Fruit fly (Drosophila melanogaster) whole organism, embryonic: ENCODE measurements around the gene CG43233.

Experiments
- Antp ChIP-seq: fragments of 200-800 bp; sonication (Bioruptor generic); optimal IDR thresholded peaks from 3 replicates; lab custom pipeline; 2016; ENCODE audit warnings: missing biosample characterization, missing genetic modification characterization
- Bteb2 ChIP-seq: fragments of 200-800 bp; sonication (Bioruptor generic); optimal IDR thresholded peaks from 2 replicates; lab custom pipeline; 2016; ENCODE audit warnings: missing biosample characterization, missing genetic modification characterization
- CG12104 ChIP-seq: fragments of 200-800 bp; sonication (Bioruptor generic); optimal IDR thresholded peaks from 3 replicates; lab custom pipeline; 2016; ENCODE audit warnings: missing biosample characterization, missing genetic modification characterization
- CG12744 ChIP-seq: fragments of 200-800 bp; sonication (Bioruptor generic); optimal IDR thresholded peaks from 2 replicates; lab custom pipeline; 2016; ENCODE audit warnings: missing biosample characterization, missing genetic modification characterization
- CG13287 ChIP-seq: fragments of 200-800 bp; sonication (Bioruptor generic); IDR thresholded peaks from 2 replicates; pipeline ENCODE4 v1.3.6; 2022; ENCODE audit warnings: missing biosample characterization, missing genetic modification characterization; ENCODE audit not compliant: partially characterized antibody
- CG14710 ChIP-seq: fragments of 200-800 bp; sonication (Bioruptor generic); optimal IDR thresholded peaks from 3 replicates; lab custom pipeline; 2019; ENCODE audit warnings: missing biosample characterization, mild to moderate bottlenecking, missing genetic modification characterization, moderate library complexity
- CG14965 ChIP-seq: fragments of 200-800 bp; sonication (Bioruptor generic); optimal IDR thresholded peaks from 2 replicates; lab custom pipeline; 2016; ENCODE audit warnings: missing biosample characterization, missing genetic modification characterization, borderline replicate concordance
- CG18476 ChIP-seq: fragments of 200-800 bp; sonication (Bioruptor generic); optimal IDR thresholded peaks from 2 replicates; lab custom pipeline; 2016; ENCODE audit warnings: missing biosample characterization, mild to moderate bottlenecking, missing genetic modification characterization
- CG2120 ChIP-seq: fragments of 200-800 bp; sonication (Bioruptor generic); optimal IDR thresholded peaks from 3 replicates; lab custom pipeline; 2016; ENCODE audit warnings: missing biosample characterization, missing genetic modification characterization
- CG2889 ChIP-seq: fragments of 200-800 bp; sonication (Bioruptor generic); IDR thresholded peaks from 3 replicates; pipeline ENCODE4 v1.3.6; 2022; ENCODE audit warnings: missing biosample characterization, missing genetic modification characterization
- CG30403 ChIP-seq: fragments of 200-800 bp; sonication (Bioruptor generic); optimal IDR thresholded peaks from 3 replicates; lab custom pipeline; 2016; ENCODE audit warnings: missing biosample characterization, missing genetic modification characterization
- CG30431 ChIP-seq: fragments of 200-800 bp; sonication (Bioruptor generic); optimal IDR thresholded peaks from 2 replicates; lab custom pipeline; 2017; ENCODE audit warnings: missing biosample characterization, missing genetic modification characterization
- CG32772 ChIP-seq: fragments of 200-800 bp; sonication (Bioruptor generic); IDR thresholded peaks from 2 replicates; pipeline ENCODE4 v1.3.6; 2022; ENCODE audit warnings: missing biosample characterization, missing genetic modification characterization
- CG43689 ChIP-seq: fragments of 200-800 bp; sonication (Bioruptor generic); IDR thresholded peaks from 2 replicates; pipeline ENCODE4 v1.3.6; 2022; ENCODE audit warnings: missing biosample characterization, missing genetic modification characterization
- CG4404 ChIP-seq: fragments of 200-800 bp; sonication (Bioruptor generic); IDR thresholded peaks from 2 replicates; pipeline ENCODE4 v1.3.6; 2022; ENCODE audit warnings: missing biosample characterization, missing genetic modification characterization
- CG4820 ChIP-seq: fragments of 200-800 bp; sonication (Bioruptor generic); optimal IDR thresholded peaks from 3 replicates; lab custom pipeline; 2016; ENCODE audit warnings: missing biosample characterization, missing genetic modification characterization
- CG6272 ChIP-seq: fragments of 200-800 bp; sonication (Bioruptor generic); IDR thresholded peaks from 2 replicates; pipeline ENCODE4 v1.3.6; 2022; ENCODE audit warnings: missing biosample characterization, missing genetic modification characterization
- CG8089 ChIP-seq: fragments of 200-800 bp; sonication (Bioruptor generic); optimal IDR thresholded peaks from 3 replicates; lab custom pipeline; 2016; ENCODE audit warnings: missing biosample characterization, missing genetic modification characterization
- CG9215 ChIP-seq: fragments of 200-800 bp; sonication (Bioruptor generic); IDR thresholded peaks from 2 replicates; pipeline ENCODE4 v1.3.6; 2022; ENCODE audit warnings: missing biosample characterization, missing genetic modification characterization
- CG9817 ChIP-seq: fragments of 200-800 bp; sonication (Bioruptor generic); optimal IDR thresholded peaks from 2 replicates; lab custom pipeline; 2018; ENCODE audit warnings: missing biosample characterization, mild to moderate bottlenecking, missing genetic modification characterization, moderate library complexity
- CG9932 ChIP-seq: fragments of 200-800 bp; sonication (Bioruptor generic); IDR thresholded peaks from 2 replicates; pipeline ENCODE4 v1.3.6; 2022; ENCODE audit warnings: missing biosample characterization, missing genetic modification characterization
- Chrac-16 ChIP-seq: fragments of 200-800 bp; sonication (Bioruptor generic); optimal IDR thresholded peaks from 3 replicates; lab custom pipeline; 2016; ENCODE audit warnings: missing biosample characterization, missing genetic modification characterization
- Dbx ChIP-seq: fragments of 200-800 bp; sonication (Bioruptor generic); IDR thresholded peaks from 3 replicates; pipeline ENCODE4 v1.3.6; 2022; ENCODE audit warnings: missing biosample characterization, missing genetic modification characterization
- Doc2 ChIP-seq: fragments of 200-800 bp; sonication (Bioruptor generic); IDR thresholded peaks from 2 replicates; pipeline ENCODE4 v1.3.6; 2022; ENCODE audit warnings: missing biosample characterization, missing genetic modification characterization
- Ets65A ChIP-seq: fragments of 200-800 bp; sonication (Bioruptor generic); peaks from one replicate; lab custom pipeline; 2016; ENCODE audit warnings: missing biosample characterization, missing genetic modification characterization
- Gug ChIP-seq: fragments of 200-800 bp; sonication (Bioruptor generic); IDR thresholded peaks from 4 replicates; pipeline ENCODE4 v1.3.6; 2022; ENCODE audit warnings: missing biosample characterization, missing genetic modification characterization
- HLH3B ChIP-seq: fragments of 200-800 bp; sonication (Bioruptor generic); IDR thresholded peaks from 2 replicates; pipeline ENCODE4 v1.3.6; 2022; ENCODE audit warnings: missing biosample characterization, missing genetic modification characterization
- Hr51 ChIP-seq, 2 experiments: fragments of 200-800 bp; sonication (Bioruptor generic); optimal IDR thresholded peaks; 2 replicates in 1 of 2; 3 replicates in 1 of 2; lab custom pipeline; 2016 to 2018; ENCODE audit warnings: missing biosample characterization in 2 of 2, missing genetic modification characterization in 2 of 2, mild to moderate bottlenecking in 1 of 2, moderate library complexity in 1 of 2
- MTF-1 ChIP-seq: fragments of 200-800 bp; sonication (Bioruptor generic); optimal IDR thresholded peaks from 2 replicates; lab custom pipeline; 2018; ENCODE audit warnings: missing biosample characterization, mild to moderate bottlenecking, missing genetic modification characterization, borderline replicate concordance
- Med ChIP-seq: fragments of 200-800 bp; sonication (Bioruptor generic); peaks from one replicate; lab custom pipeline; 2016; ENCODE audit warnings: missing biosample characterization, missing genetic modification characterization, mild to moderate bottlenecking, inconsistent platforms, moderate library complexity
- PHDP ChIP-seq: fragments of 200-800 bp; sonication (Bioruptor generic); optimal IDR thresholded peaks from 3 replicates; lab custom pipeline; 2018; ENCODE audit warnings: missing biosample characterization, mild to moderate bottlenecking, missing genetic modification characterization, moderate library complexity
- Poxn ChIP-seq: fragments of 200-800 bp; sonication (Bioruptor generic); IDR thresholded peaks from 2 replicates; pipeline ENCODE4 v1.3.6; 2022; ENCODE audit warnings: missing biosample characterization, missing genetic modification characterization
- Ptx1 ChIP-seq: fragments of 200-800 bp; sonication (Bioruptor generic); IDR thresholded peaks from 2 replicates; pipeline ENCODE4 v1.3.6; 2022; ENCODE audit warnings: missing biosample characterization, missing genetic modification characterization
- Rfx ChIP-seq: fragments of 200-800 bp; sonication (Bioruptor generic); IDR thresholded peaks from 2 replicates; pipeline ENCODE4 v1.3.6; 2022; ENCODE audit warnings: missing biosample characterization, missing genetic modification characterization
- Rx ChIP-seq: fragments of 200-800 bp; sonication (Bioruptor generic); IDR thresholded peaks from 2 replicates; pipeline ENCODE4 v1.3.6; 2022; ENCODE audit warnings: missing biosample characterization, missing genetic modification characterization
- Six4 ChIP-seq: fragments of 200-800 bp; sonication (Bioruptor generic); optimal IDR thresholded peaks from 2 replicates; lab custom pipeline; 2016; ENCODE audit warnings: missing biosample characterization, missing genetic modification characterization
- Sry-δ ChIP-seq: fragments of 200-800 bp; sonication (Bioruptor generic); optimal IDR thresholded peaks from 2 replicates; lab custom pipeline; 2016; ENCODE audit warnings: missing biosample characterization, missing genetic modification characterization
- bab2 ChIP-seq: fragments of 200-800 bp; sonication (Bioruptor generic); optimal IDR thresholded peaks from 2 replicates; lab custom pipeline; 2016; ENCODE audit warnings: missing biosample characterization, missing genetic modification characterization
- chm ChIP-seq: fragments of 200-800 bp; sonication (Bioruptor generic); IDR thresholded peaks from 2 replicates; pipeline ENCODE4 v1.3.6; 2022; ENCODE audit warnings: missing biosample characterization, missing genetic modification characterization
- esg ChIP-seq: fragments of 200-800 bp; sonication (Bioruptor generic); conservative IDR thresholded peaks from 2 replicates; pipeline ENCODE4 v1.3.6; 2022; ENCODE audit warnings: missing biosample characterization, missing genetic modification characterization
- ftz-f1 ChIP-seq: fragments of 200-800 bp; sonication (Bioruptor generic); optimal IDR thresholded peaks from 2 replicates; lab custom pipeline; 2016; ENCODE audit warnings: missing biosample characterization, missing genetic modification characterization
- gsb ChIP-seq: fragments of 200-800 bp; sonication (Bioruptor generic); IDR thresholded peaks from 2 replicates; pipeline ENCODE4 v1.3.6; 2022; ENCODE audit warnings: missing biosample characterization, missing genetic modification characterization
- hb ChIP-seq: fragments of 200-800 bp; sonication (Bioruptor generic); IDR thresholded peaks from 3 replicates; pipeline ENCODE4 v1.3.6; 2022; ENCODE audit warnings: missing biosample characterization, missing genetic modification characterization; ENCODE audit not compliant: partially characterized antibody
- kah ChIP-seq: fragments of 200-800 bp; sonication (Bioruptor generic); optimal IDR thresholded peaks from 2 replicates; lab custom pipeline; 2018; ENCODE audit warnings: missing biosample characterization, mild to moderate bottlenecking, missing genetic modification characterization
- nmo ChIP-seq: fragments of 200-800 bp; sonication (Bioruptor generic); optimal IDR thresholded peaks from 2 replicates; lab custom pipeline; 2018; ENCODE audit warnings: missing biosample characterization, mild to moderate bottlenecking, missing genetic modification characterization, moderate library complexity
- onecut ChIP-seq: fragments of 200-800 bp; sonication (Bioruptor generic); IDR thresholded peaks from 2 replicates; pipeline ENCODE4 v1.3.6; 2022; ENCODE audit warnings: missing biosample characterization, missing genetic modification characterization
- salm ChIP-seq: fragments of 200-800 bp; sonication (Bioruptor generic); optimal IDR thresholded peaks from 2 replicates; lab custom pipeline; 2018; ENCODE audit warnings: missing biosample characterization, mild to moderate bottlenecking, missing genetic modification characterization
- sqz ChIP-seq: fragments of 200-800 bp; sonication (Bioruptor generic); optimal IDR thresholded peaks from 3 replicates; lab custom pipeline; 2018; ENCODE audit warnings: missing biosample characterization, mild to moderate bottlenecking, missing genetic modification characterization
- sr ChIP-seq: fragments of 200-800 bp; sonication (Bioruptor generic); IDR thresholded peaks from 3 replicates; pipeline ENCODE4 v1.3.6; 2022; ENCODE audit warnings: missing biosample characterization, missing genetic modification characterization
- unpg ChIP-seq: fragments of 200-800 bp; sonication (Bioruptor generic); optimal IDR thresholded peaks from 3 replicates; lab custom pipeline; 2018; ENCODE audit warnings: missing biosample characterization, mild to moderate bottlenecking, missing genetic modification characterization, moderate library complexity
- vvl ChIP-seq: fragments of 200-800 bp; sonication (Bioruptor generic); IDR thresholded peaks from 2 replicates; pipeline ENCODE4 v1.3.6; 2022; ENCODE audit warnings: missing biosample characterization, missing genetic modification characterization

Gene CG43233

dm6 chr2L:20478549-20479238, 5.5 kb upstream of the CG43233 start (continued):
- TF ChIP-seq unpg (GFP tag; lab: Kevin White, UChicago) = peak; percentile 31
- no peak for TF ChIP-seq Dbx
- TF ChIP-seq CG4404 (GFP tag; lab: Robert Waterston, UW) = no peak
- TF ChIP-seq Ptx1 (GFP tag; lab: Robert Waterston, UW) = no peak
- TF ChIP-seq Chrac-16 = no peak
- 0 out of 3 replicates have a peak, but pooled peaks have one; percentile 52 for TF ChIP-seq sr (GFP tag; lab: Robert Waterston, UW)
- no peak for TF ChIP-seq Sry-δ (GFP tag; lab: Kevin White, UChicago)
- TF ChIP-seq ftz-f1 = no peak
- TF ChIP-seq CG9932 (GFP tag; lab: Robert Waterston, UW) = no peak
- TF ChIP-seq hb (GFP tag; lab: Robert Waterston, UW) = no peak
- 0 out of 2 replicates have a peak, but pooled peaks have one; percentile 9 for TF ChIP-seq CG32772 (GFP tag; lab: Robert Waterston, UW)
- peak; percentile 52 for TF ChIP-seq nmo (GFP tag; lab: Kevin White, UChicago)
- no peak for TF ChIP-seq CG18476 (GFP tag; lab: Kevin White, UChicago)
- no peak for TF ChIP-seq CG9215
- no peak for TF ChIP-seq Bteb2
- TF ChIP-seq CG43689 (GFP tag; lab: Robert Waterston, UW) = no peak
- TF ChIP-seq CG14965 (GFP tag; lab: Kevin White, UChicago) = no peak
- no peak for TF ChIP-seq CG8089 (GFP tag; lab: Kevin White, UChicago)
- no peak for TF ChIP-seq Rx (GFP tag; lab: Robert Waterston, UW)
- TF ChIP-seq Six4 (GFP tag; lab: Kevin White, UChicago) = no peak
- no peak for TF ChIP-seq sqz (GFP tag; lab: Kevin White, UChicago)
- TF ChIP-seq salm = no peak
- TF ChIP-seq CG2889 (GFP tag; lab: Robert Waterston, UW) = no peak
- no peak for TF ChIP-seq bab2 (GFP tag; lab: Kevin White, UChicago)
- peak; percentile 25 for TF ChIP-seq CG4820 (GFP tag; lab: Kevin White, UChicago)
- TF ChIP-seq esg (GFP tag; lab: Robert Waterston, UW) = 0 out of 2 replicates have a peak, but pooled peaks have one; percentile 10
- TF ChIP-seq HLH3B (GFP tag; lab: Robert Waterston, UW) = 0 out of 2 replicates have a peak, but pooled peaks have one; percentile 22
- no peak for TF ChIP-seq Doc2 (GFP tag; lab: Robert Waterston, UW)
- peak; percentile 70 for TF ChIP-seq MTF-1 (GFP tag; lab: Kevin White, UChicago)
- TF ChIP-seq CG12104 (GFP tag; lab: Kevin White, UChicago) = no peak
- no peak for TF ChIP-seq vvl (GFP tag; lab: Robert Waterston, UW)
- peak; percentile 39 for TF ChIP-seq PHDP (tag; lab: Kevin White, UChicago)
- TF ChIP-seq Ets65A (GFP tag; lab: Kevin White, UChicago) = no peak
- no peak for TF ChIP-seq kah (GFP tag; lab: Kevin White, UChicago)
- TF ChIP-seq Hr51 (GFP tag; optimal IDR thresholded peaks at IDR 0.05; lab: Kevin White, UChicago) = peak in 1 of 2 experiments; percentile 51
- peak; percentile 2 for TF ChIP-seq CG14710
- no peak for TF ChIP-seq CG30431
- no peak for TF ChIP-seq gsb (GFP tag; lab: Robert Waterston, UW)
- TF ChIP-seq CG12744 (GFP tag; lab: Kevin White, UChicago) = no peak
- peak; percentile 57; the same call in 1 of the 2 replicates for TF ChIP-seq chm (GFP tag; lab: Robert Waterston, UW)
- 0 out of 2 replicates have a peak, but pooled peaks have one; percentile 10 for TF ChIP-seq Rfx (GFP tag; lab: Robert Waterston, UW)
- no peak for TF ChIP-seq CG9817 (tag; lab: Kevin White, UChicago)
- TF ChIP-seq Gug (GFP tag; lab: Robert Waterston, UW) = no peak
- TF ChIP-seq CG6272 (GFP tag; lab: Robert Waterston, UW) = no peak
- no peak for TF ChIP-seq Poxn
- no peak for TF ChIP-seq CG2120
- no peak for TF ChIP-seq onecut (GFP tag; lab: Robert Waterston, UW)
- TF ChIP-seq CG30403 (GFP tag; lab: Kevin White, UChicago) = peak; percentile 21
- TF ChIP-seq Antp = no peak
- no peak for TF ChIP-seq CG13287
- peak; percentile 46 for TF ChIP-seq Med
